Fruit fly (Drosophila melanogaster): ENCODE results near the gene CG9119.
A peak's percentile ranks its signal among the peaks of the same experiment; 100 is the strongest.

The CG9119 gene

DNA sequence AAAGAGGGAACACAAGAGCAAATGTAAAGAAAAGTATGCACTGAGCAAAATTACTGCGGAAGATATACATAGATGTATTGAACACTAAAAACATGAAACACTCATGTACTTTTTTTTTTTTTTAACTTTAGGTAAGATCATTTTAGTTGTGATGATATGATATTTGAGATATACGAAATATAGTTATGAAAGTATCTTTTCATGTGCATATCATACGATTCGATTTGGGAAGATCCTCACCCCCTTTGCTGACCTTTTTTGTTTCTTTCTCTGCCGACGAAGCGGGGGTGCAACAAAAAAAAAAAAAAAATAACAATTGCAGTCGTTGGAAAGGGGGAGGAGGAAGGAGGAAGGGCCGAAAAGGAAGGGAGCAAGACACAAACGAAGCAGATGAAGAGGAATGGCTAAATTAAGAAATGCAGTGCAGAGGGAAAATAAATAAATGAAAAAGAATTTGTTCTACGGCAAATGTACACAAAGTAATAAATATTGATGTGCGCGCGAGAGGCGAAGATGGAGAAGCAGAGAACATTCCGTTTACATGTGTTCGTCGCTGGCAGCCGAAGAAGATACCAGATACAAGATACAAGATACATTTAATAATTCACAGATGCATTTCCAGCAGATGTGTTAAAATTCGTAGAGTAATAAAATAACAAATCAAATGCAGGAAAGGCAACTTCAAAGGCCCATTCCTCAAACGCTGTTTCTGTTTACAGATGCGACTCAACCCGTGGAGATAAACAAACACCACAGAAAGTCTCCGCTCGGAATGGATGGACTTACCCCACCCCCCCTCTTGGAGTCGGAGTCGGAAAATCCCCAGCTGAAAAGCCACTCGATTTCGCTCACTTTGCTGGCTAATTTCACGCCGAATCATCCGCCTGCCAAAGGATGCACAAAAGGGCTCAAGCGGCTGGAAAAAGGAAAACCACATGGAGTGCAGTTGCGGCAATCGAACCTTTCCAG lies 37.4 kb downstream of the CG9119 start (continued):
- TF ChIP-seq CG7839 (tag; optimal IDR thresholded peaks at IDR 0.05): peak; percentile 28
- no peak for TF ChIP-seq Hr51 (GFP tag; optimal IDR thresholded peaks at IDR 0.05)
- no peak for TF ChIP-seq inv (GFP tag; IDR thresholded peaks at IDR 0.05; ENCODE audit: partially characterized antibody)
- TF ChIP-seq CG10959 (GFP tag; IDR thresholded peaks at IDR 0.05): peak; percentile 56
- peak; percentile 46; the same call in 1 of the 2 replicates for TF ChIP-seq HLH3B (GFP tag; IDR thresholded peaks at IDR 0.05)
- TF ChIP-seq D (optimal IDR thresholded peaks at IDR 0.05): no peak
- peak; percentile 37 for TF ChIP-seq D (GFP tag; optimal IDR thresholded peaks at IDR 0.05)
- peak; percentile 10 for TF ChIP-seq CG5245 (GFP tag; optimal IDR thresholded peaks at IDR 0.05)
- 0 out of 2 replicates have a peak, but pooled peaks have one; percentile 28 for TF ChIP-seq ranshi (GFP tag; IDR thresholded peaks at IDR 0.05)
- no peak for TF ChIP-seq Oaz (GFP tag; IDR thresholded peaks at IDR 0.05)
- peak; percentile 50 for TF ChIP-seq CG4360 (GFP tag; IDR thresholded peaks at IDR 0.05)
- TF ChIP-seq CG7928 (GFP tag; optimal IDR thresholded peaks at IDR 0.05): no peak
- no peak for TF ChIP-seq Opbp (GFP tag; IDR thresholded peaks at IDR 0.05; ENCODE audit: partially characterized antibody)
- no peak for TF ChIP-seq Six4 (GFP tag; optimal IDR thresholded peaks at IDR 0.05)
- no peak for TF ChIP-seq nerfin-1 (tag; optimal IDR thresholded peaks at IDR 0.05)
- peak; percentile 14 for TF ChIP-seq CG30403 (GFP tag; optimal IDR thresholded peaks at IDR 0.05)
- TF ChIP-seq Gug (GFP tag; IDR thresholded peaks at IDR 0.05): no peak
- TF ChIP-seq lola (GFP tag; optimal IDR thresholded peaks at IDR 0.05): peak in 1 of 3 experiments; percentile 39
- peak; percentile 19 for TF ChIP-seq grau (tag; optimal IDR thresholded peaks at IDR 0.05)
- peak; percentile 73 for TF ChIP-seq zfh1 (GFP tag; IDR thresholded peaks at IDR 0.05)
- TF ChIP-seq dan (GFP tag; IDR thresholded peaks at IDR 0.05): peak; percentile 73
- TF ChIP-seq CG8944 (GFP tag; optimal IDR thresholded peaks at IDR 0.05): no peak
- TF ChIP-seq ro (GFP tag; IDR thresholded peaks at IDR 0.05): no peak
- peak; percentile 9 for TF ChIP-seq jumu (GFP tag; optimal IDR thresholded peaks at IDR 0.05)
- TF ChIP-seq Fer2 (tag; optimal IDR thresholded peaks at IDR 0.05): no peak
- peak; percentile 36 for TF ChIP-seq nmo (GFP tag; optimal IDR thresholded peaks at IDR 0.05)
- TF ChIP-seq CG13624 (GFP tag; optimal IDR thresholded peaks at IDR 0.05): no peak
- TF ChIP-seq chn (GFP tag; optimal IDR thresholded peaks at IDR 0.05): peak; percentile 23
- peak; percentile 55 for TF ChIP-seq E2f1 (GFP tag; IDR thresholded peaks at IDR 0.05)
- TF ChIP-seq CG11504 (tag; optimal IDR thresholded peaks at IDR 0.05): peak; percentile 33
- peak; percentile 3 for TF ChIP-seq HLHmδ (GFP tag; optimal IDR thresholded peaks at IDR 0.05)
- TF ChIP-seq CG1603 (tag; optimal IDR thresholded peaks at IDR 0.05): peak; percentile 31
- peak; percentile 72 for TF ChIP-seq CG2712 (tag; optimal IDR thresholded peaks at IDR 0.05)
- peak; percentile 73 for TF ChIP-seq Xrp1 (GFP tag; IDR thresholded peaks at IDR 0.05)
- TF ChIP-seq Blimp-1 (GFP tag; optimal IDR thresholded peaks at IDR 0.05): peak; percentile 48
- peak; percentile 37 for TF ChIP-seq CG4820 (GFP tag; optimal IDR thresholded peaks at IDR 0.05)
- TF ChIP-seq CG5180 (GFP tag; optimal IDR thresholded peaks at IDR 0.05): no peak
- TF ChIP-seq ac (GFP tag; optimal IDR thresholded peaks at IDR 0.05): peak; percentile 60
- TF ChIP-seq Pdp1 (GFP tag; optimal IDR thresholded peaks at IDR 0.05): peak; percentile 9 to 24
- TF ChIP-seq PHDP (tag; optimal IDR thresholded peaks at IDR 0.05): no peak
- TF ChIP-seq BtbVII (GFP tag; optimal IDR thresholded peaks at IDR 0.05): no peak
- peak; percentile 70; the same call in 2 of the 3 replicates for TF ChIP-seq z (GFP tag; IDR thresholded peaks at IDR 0.05)
- peak; percentile 49 for TF ChIP-seq fd96Cb (tag; optimal IDR thresholded peaks at IDR 0.05)
- TF ChIP-seq psq (GFP tag; optimal IDR thresholded peaks at IDR 0.05): peak; percentile 64
- peak; percentile 71 for TF ChIP-seq ara (GFP tag; IDR thresholded peaks at IDR 0.05)
- TF ChIP-seq Kr (GFP tag; optimal IDR thresholded peaks at IDR 0.05): peak; percentile 63
- peak; percentile 62 for TF ChIP-seq CG8924 (tag; optimal IDR thresholded peaks at IDR 0.05)
- peak; percentile 62 for TF ChIP-seq CG32772 (GFP tag; IDR thresholded peaks at IDR 0.05)
